Worm (Caenorhabditis elegans): ENCODE results near the gene C24D10.5.

Gene C24D10.5

ce11 chrIV:5133791-5134370, 16.0 kb upstream of the C24D10.5 start (continued):
- TF ChIP-seq nhr-21 (tag; optimal IDR thresholded peaks at IDR 0.05) (peak; percentile 43), lin-39 (tag; optimal IDR thresholded peaks at IDR 0.05) (no peak)

- no peak for TF ChIP-seq lin-39 (tag; optimal IDR thresholded peaks at IDR 0.05)
- TF ChIP-seq gmeb-1 (tag; optimal IDR thresholded peaks at IDR 0.05) = no peak
- TF ChIP-seq nhr-237 (tag; optimal IDR thresholded peaks at IDR 0.05) = no peak
- peak; percentile 90 for TF ChIP-seq fos-1 (tag; optimal IDR thresholded peaks at IDR 0.05)
- no peak for TF ChIP-seq nhr-23 (tag; optimal IDR thresholded peaks at IDR 0.05)
- no peak for TF ChIP-seq ZK546.5 (tag; optimal IDR thresholded peaks at IDR 0.05)
- TF ChIP-seq nhr-21 (tag; optimal IDR thresholded peaks at IDR 0.05) = no peak
- TF ChIP-seq unc-55 (GFP tag; optimal IDR thresholded peaks at IDR 0.05) = no peak
- peak; percentile 9 for TF ChIP-seq nhr-129 (tag; optimal IDR thresholded peaks at IDR 0.05)
- TF ChIP-seq nhr-10 (tag; optimal IDR thresholded peaks at IDR 0.05) = no peak
- no peak for TF ChIP-seq elt-3 (tag; optimal IDR thresholded peaks at IDR 0.05)
- no peak for TF ChIP-seq lin-11 (tag; optimal IDR thresholded peaks at IDR 0.05)
- TF ChIP-seq ama-1 (optimal IDR thresholded peaks at IDR 0.05) = no peak
- peak; percentile 34 for TF ChIP-seq mab-5 (tag; optimal IDR thresholded peaks at IDR 0.05)
- peak in 1 of 2 experiments; percentile 12 for TF ChIP-seq lsy-2 (tag; optimal IDR thresholded peaks at IDR 0.05)
- TF ChIP-seq mdl-1 (tag; optimal IDR thresholded peaks at IDR 0.05) = no peak
- TF ChIP-seq C34F6.9 (tag; optimal IDR thresholded peaks at IDR 0.05) = peak; percentile 24
- no peak for TF ChIP-seq blmp-1 (tag; optimal IDR thresholded peaks at IDR 0.05; ENCODE audit: insufficient read depth)
Measured at ce11 chrIV:5134798-5135197, 15.1 kb upstream of the C24D10.5 start.

- TF ChIP-seq sma-3 (GFP tag; optimal IDR thresholded peaks at IDR 0.05) = peak; percentile 5
- no peak for TF ChIP-seq nhr-129 (tag; optimal IDR thresholded peaks at IDR 0.05)
Measured at ce11 chrIV:5136523-5136922, 13.4 kb upstream of the C24D10.5 start.

- no peak for TF ChIP-seq mbf-1 (tag; optimal IDR thresholded peaks at IDR 0.05)
- TF ChIP-seq elt-3 (tag; optimal IDR thresholded peaks at IDR 0.05) = no peak
- no peak for TF ChIP-seq unc-62 (GFP tag; optimal IDR thresholded peaks at IDR 0.05)
- peak; percentile 39 for TF ChIP-seq unc-55 (GFP tag; optimal IDR thresholded peaks at IDR 0.05)
- TF ChIP-seq lsy-2 (tag; optimal IDR thresholded peaks at IDR 0.05) = peak in 1 of 2 experiments; percentile 44
- TF ChIP-seq nhr-11 (tag; optimal IDR thresholded peaks at IDR 0.05) = no peak
- peak; percentile 29 for TF ChIP-seq F13H6.1 (tag; optimal IDR thresholded peaks at IDR 0.05)
- peak; percentile 9 for TF ChIP-seq sma-9 (GFP tag; optimal IDR thresholded peaks at IDR 0.05)
- TF ChIP-seq sma-9 (tag; optimal IDR thresholded peaks at IDR 0.05) = no peak
- TF ChIP-seq zag-1 (tag; optimal IDR thresholded peaks at IDR 0.05) = peak; percentile 69
- TF ChIP-seq ceh-82 (tag; optimal IDR thresholded peaks at IDR 0.05) = no peak
- TF ChIP-seq crh-2 (tag; optimal IDR thresholded peaks at IDR 0.05) = peak; percentile 52
- peak; percentile 4 for TF ChIP-seq Y55F3AM.14 (GFP tag; optimal IDR thresholded peaks at IDR 0.05)
- TF ChIP-seq C34F6.9 (tag; optimal IDR thresholded peaks at IDR 0.05) = peak; percentile 74
Measured at ce11 chrIV:5137809-5138208, 12.1 kb upstream of the C24D10.5 start.

ce11 chrIV:5139189-5139588, 10.7 kb upstream of the C24D10.5 start:
- TF ChIP-seq nhr-6 (tag; optimal IDR thresholded peaks at IDR 0.05) (no peak), lsy-2 (tag; optimal IDR thresholded peaks at IDR 0.05) (peak in 1 of 2 experiments; percentile 2)

- TF ChIP-seq ceh-16 (tag; optimal IDR thresholded peaks at IDR 0.05) = no peak
- no peak for TF ChIP-seq sma-3 (GFP tag; optimal IDR thresholded peaks at IDR 0.05)
- TF ChIP-seq nhr-6 (tag; optimal IDR thresholded peaks at IDR 0.05) = no peak
- no peak for TF ChIP-seq elt-3 (tag; optimal IDR thresholded peaks at IDR 0.05)
- peak; percentile 16 for TF ChIP-seq nhr-25 (tag; optimal IDR thresholded peaks at IDR 0.05)
- TF ChIP-seq zag-1 (tag; optimal IDR thresholded peaks at IDR 0.05) = no peak
- no peak for TF ChIP-seq ama-1 (optimal IDR thresholded peaks at IDR 0.05)
- peak; percentile 15 for TF ChIP-seq crh-2 (tag; optimal IDR thresholded peaks at IDR 0.05)
- TF ChIP-seq skn-1 (tag; optimal IDR thresholded peaks at IDR 0.05) = no peak
- peak; percentile 4 for TF ChIP-seq fos-1 (tag; optimal IDR thresholded peaks at IDR 0.05)
- TF ChIP-seq blmp-1 (tag; optimal IDR thresholded peaks at IDR 0.05; ENCODE audit: insufficient read depth) = no peak
- no peak for TF ChIP-seq alr-1 (tag; optimal IDR thresholded peaks at IDR 0.05)
- TF ChIP-seq C34F6.9 (tag; optimal IDR thresholded peaks at IDR 0.05) = peak; percentile 20
- TF ChIP-seq sma-9 (GFP tag; optimal IDR thresholded peaks at IDR 0.05) = peak; percentile 1
- no peak for TF ChIP-seq sma-9 (tag; optimal IDR thresholded peaks at IDR 0.05)
- peak; percentile 33 for TF ChIP-seq unc-55 (GFP tag; optimal IDR thresholded peaks at IDR 0.05)
- peak in 1 of 2 experiments; percentile 7 for TF ChIP-seq lsy-2 (tag; optimal IDR thresholded peaks at IDR 0.05)
Measured at ce11 chrIV:5139972-5140371, 9.9 kb upstream of the C24D10.5 start.

Data from whole organism, L2 larva.